Fruit fly (Drosophila melanogaster): Measurements from ENCODE around the gene pigs.

DNA sequence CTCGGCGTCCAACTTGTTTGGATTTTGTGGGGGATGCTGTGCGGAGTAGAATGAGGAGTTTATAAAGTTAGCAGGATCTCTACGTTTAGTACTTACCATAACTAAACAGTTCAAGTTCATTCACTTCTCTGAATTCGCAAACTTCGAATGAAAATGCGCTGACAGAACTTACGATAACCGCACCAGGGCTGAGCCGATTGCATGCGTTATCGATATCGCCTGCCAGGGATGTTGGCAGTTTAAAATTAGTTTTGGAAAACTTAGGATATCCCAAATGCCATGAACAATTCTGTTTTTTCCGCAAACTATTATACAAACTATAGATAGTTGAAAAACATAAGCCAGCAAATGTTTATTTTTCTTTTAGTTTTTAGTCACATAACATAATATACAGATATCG is 87.4 kb downstream of the pigs start, which contains the start of gene CG44303:
- TF ChIP-seq psq (GFP tag; optimal IDR thresholded peaks at IDR 0.05) (no peak), pan (optimal IDR thresholded peaks at IDR 0.05) (no peak), br (GFP tag; optimal IDR thresholded peaks at IDR 0.05) (no peak), Mio (GFP tag; optimal IDR thresholded peaks at IDR 0.05) (no peak), CG32264 (GFP tag; optimal IDR thresholded peaks at IDR 0.05) (no peak), OdsH (GFP tag; optimal IDR thresholded peaks at IDR 0.05) (no peak), Vsx2 (GFP tag; optimal IDR thresholded peaks at IDR 0.05; ENCODE audit: partially characterized antibody) (no peak), woc (GFP tag; optimal IDR thresholded peaks at IDR 0.05) (no peak), jim (GFP tag; optimal IDR thresholded peaks at IDR 0.05) (no peak), Dif (GFP tag; optimal IDR thresholded peaks at IDR 0.05; ENCODE audit: partially characterized antibody) (no peak), dsf (GFP tag; optimal IDR thresholded peaks at IDR 0.05; ENCODE audit: borderline replicate concordance) (no peak), ey (GFP tag; optimal IDR thresholded peaks at IDR 0.05) (no peak), h (GFP tag; optimal IDR thresholded peaks at IDR 0.05) (no peak)
